Worm (Caenorhabditis elegans) whole organism, L2 larva: ENCODE data around the gene C18H7.7.

Experiments used
- ZK546.5 ChIP-seq: sonication (generic microtip); optimal IDR thresholded peaks from 2 replicates; lab custom pipeline; 2017; ENCODE audit warnings: missing biosample characterization, missing genetic modification characterization
- alr-1 ChIP-seq: fragments of 150-350 bp; optimal IDR thresholded peaks from 2 replicates; lab custom pipeline; 2014; ENCODE audit warnings: missing biosample characterization, missing genetic modification characterization
- ceh-16 ChIP-seq: fragments of 150-350 bp; optimal IDR thresholded peaks from 2 replicates; lab custom pipeline; 2014; ENCODE audit warnings: missing biosample characterization, missing genetic modification characterization
- egl-27 ChIP-seq: sonication (generic microtip); optimal IDR thresholded peaks from 3 replicates; lab custom pipeline; 2017; ENCODE audit warnings: missing biosample characterization, missing genetic modification reagents, missing genetic modification characterization
- fos-1 ChIP-seq: fragments of 150-350 bp; optimal IDR thresholded peaks from 2 replicates; lab custom pipeline; 2014; ENCODE audit warnings: missing biosample characterization, missing genetic modification characterization
- lin-13 ChIP-seq: fragments of 150-350 bp; optimal IDR thresholded peaks from 2 replicates; lab custom pipeline; 2014; ENCODE audit warnings: missing biosample characterization, missing genetic modification reagents, missing genetic modification characterization
- mab-5 ChIP-seq: fragments of 150-350 bp; optimal IDR thresholded peaks from 2 replicates; lab custom pipeline; 2014; ENCODE audit warnings: missing biosample characterization, missing genetic modification characterization
- mbf-1 ChIP-seq: sonication (generic microtip); optimal IDR thresholded peaks from 2 replicates; lab custom pipeline; 2017; ENCODE audit warnings: missing biosample characterization, missing genetic modification characterization
- nhr-10 ChIP-seq: sonication (generic microtip); optimal IDR thresholded peaks from 2 replicates; lab custom pipeline; 2017; ENCODE audit warnings: missing biosample characterization, missing genetic modification characterization
- nhr-11 ChIP-seq: fragments of 150-350 bp; optimal IDR thresholded peaks from 2 replicates; lab custom pipeline; 2014; ENCODE audit warnings: missing biosample characterization, missing genetic modification characterization
- nhr-77 ChIP-seq: fragments of 150-350 bp; optimal IDR thresholded peaks from 2 replicates; lab custom pipeline; 2014; ENCODE audit warnings: missing biosample characterization, missing genetic modification characterization
- unc-39 ChIP-seq: fragments of 150-350 bp; optimal IDR thresholded peaks from 2 replicates; lab custom pipeline; 2014; ENCODE audit warnings: missing biosample characterization, missing genetic modification characterization
- unc-62 ChIP-seq: fragments of 150-350 bp; optimal IDR thresholded peaks from 2 replicates; lab custom pipeline; 2014; ENCODE audit warnings: missing biosample characterization, missing genetic modification reagents, missing genetic modification characterization
- ztf-11 ChIP-seq: sonication (generic microtip); optimal IDR thresholded peaks from 2 replicates; lab custom pipeline; 2017; ENCODE audit warnings: missing biosample characterization, missing genetic modification characterization

ce11 chrIV:551923-552322, 44.3 kb downstream of the C18H7.7 start:
- TF ChIP-seq unc-62 (GFP tag; lab: Kevin White, UChicago) (no peak), nhr-10 (no peak), ZK546.5 (tag; lab: Kevin White, UChicago) (no peak), nhr-77 (tag; lab: Kevin White, UChicago) (no peak), unc-39 (tag; lab: Kevin White, UChicago) (no peak), mbf-1 (tag; lab: Kevin White, UChicago) (no peak), ceh-16 (tag; lab: Kevin White, UChicago) (no peak), alr-1 (tag; lab: Kevin White, UChicago) (no peak), ztf-11 (no peak), lin-13 (no peak), fos-1 (tag; lab: Kevin White, UChicago) (peak; percentile 30), nhr-11 (tag; lab: Kevin White, UChicago) (no peak), egl-27 (no peak), mab-5 (no peak)
